Fruit fly (Drosophila melanogaster) whole organism, embryonic: Measurements from ENCODE around the gene flfl.

Source experiments
- Antp ChIP-seq: fragments of 200-800 bp; sonication (Bioruptor generic); optimal IDR thresholded peaks from 3 replicates; lab custom pipeline; 2016; ENCODE audit warnings: missing biosample characterization, missing genetic modification characterization
- Atf-2 ChIP-seq: fragments of 200-800 bp; sonication (Bioruptor generic); optimal IDR thresholded peaks from 2 replicates; lab custom pipeline; 2016; ENCODE audit warnings: missing biosample characterization, missing genetic modification characterization
- Bteb2 ChIP-seq: fragments of 200-800 bp; sonication (Bioruptor generic); optimal IDR thresholded peaks from 2 replicates; lab custom pipeline; 2016; ENCODE audit warnings: missing biosample characterization, missing genetic modification characterization
- CG10654 ChIP-seq: fragments of 200-800 bp; sonication (Bioruptor generic); optimal IDR thresholded peaks from 2 replicates; lab custom pipeline; 2016; ENCODE audit warnings: missing biosample characterization, missing genetic modification characterization
- CG11085 ChIP-seq: fragments of 200-800 bp; sonication (Bioruptor generic); IDR thresholded peaks from 2 replicates; pipeline ENCODE4 v1.3.6; 2022; ENCODE audit warnings: missing biosample characterization, missing genetic modification characterization
- CG11456 ChIP-seq: fragments of 200-800 bp; sonication (Bioruptor generic); IDR thresholded peaks from 3 replicates; pipeline ENCODE4 v1.3.6; 2022; ENCODE audit warnings: missing biosample characterization, missing genetic modification characterization
- CG11504 ChIP-seq: fragments of 200-800 bp; sonication (Bioruptor generic); optimal IDR thresholded peaks from 3 replicates; lab custom pipeline; 2019; ENCODE audit warnings: missing biosample characterization, mild to moderate bottlenecking, missing genetic modification characterization, moderate library complexity
- CG14965 ChIP-seq: fragments of 200-800 bp; sonication (Bioruptor generic); optimal IDR thresholded peaks from 2 replicates; lab custom pipeline; 2016; ENCODE audit warnings: missing biosample characterization, missing genetic modification characterization, borderline replicate concordance
- CG15696 ChIP-seq: fragments of 200-800 bp; sonication (Bioruptor generic); optimal IDR thresholded peaks from 2 replicates; lab custom pipeline; 2019; ENCODE audit warnings: missing biosample characterization, mild to moderate bottlenecking, missing genetic modification characterization, moderate library complexity
- CG16779 ChIP-seq: fragments of 200-800 bp; sonication (Bioruptor generic); IDR thresholded peaks from 2 replicates; pipeline ENCODE4 v1.3.6; 2022; ENCODE audit warnings: missing biosample characterization, missing genetic modification characterization
- CG17328 ChIP-seq: fragments of 200-800 bp; sonication (Bioruptor generic); IDR thresholded peaks from 2 replicates; pipeline ENCODE4 v1.3.6; 2022; ENCODE audit warnings: missing biosample characterization, missing genetic modification characterization
- CG17802 ChIP-seq: fragments of 200-800 bp; sonication (Bioruptor generic); optimal IDR thresholded peaks from 2 replicates; lab custom pipeline; 2018; ENCODE audit warnings: missing biosample characterization, mild to moderate bottlenecking, missing genetic modification characterization, moderate library complexity
- CG2875 ChIP-seq: fragments of 200-800 bp; sonication (Bioruptor generic); optimal IDR thresholded peaks from 2 replicates; lab custom pipeline; 2017; ENCODE audit warnings: missing biosample characterization, mild to moderate bottlenecking, missing genetic modification characterization, missing genetic modification reagents
- CG5180 ChIP-seq: fragments of 200-800 bp; sonication (Bioruptor generic); optimal IDR thresholded peaks from 3 replicates; lab custom pipeline; 2017; ENCODE audit warnings: missing biosample characterization, missing genetic modification characterization, mild to moderate bottlenecking, moderate library complexity, missing genetic modification reagents
- CG5245 ChIP-seq: fragments of 200-800 bp; sonication (Bioruptor generic); optimal IDR thresholded peaks from 3 replicates; lab custom pipeline; 2016; ENCODE audit warnings: missing biosample characterization, missing genetic modification characterization
- CG5953 ChIP-seq: fragments of 200-800 bp; sonication (Bioruptor generic); IDR thresholded peaks from 2 replicates; pipeline ENCODE4 v1.3.6; 2022; ENCODE audit warnings: missing biosample characterization, missing genetic modification characterization
- CG6175 ChIP-seq: fragments of 200-800 bp; sonication (Bioruptor generic); IDR thresholded peaks from 3 replicates; pipeline ENCODE4 v1.3.6; 2022; ENCODE audit warnings: missing biosample characterization, missing genetic modification characterization
- CG6254 ChIP-seq: fragments of 200-800 bp; sonication (Bioruptor generic); optimal IDR thresholded peaks from 3 replicates; lab custom pipeline; 2017; ENCODE audit warnings: mild to moderate bottlenecking, missing biosample characterization, missing genetic modification reagents, missing genetic modification characterization
- CG8290 ChIP-seq, 3 experiments: fragments of 200-800 bp; sonication (Bioruptor generic); optimal IDR thresholded peaks; 2 replicates each; lab custom pipeline; 2016 to 2019; ENCODE audit warnings: missing biosample characterization in 3 of 3, missing genetic modification characterization in 3 of 3, mild to moderate bottlenecking in 2 of 3, moderate library complexity in 1 of 3
- CG9932 ChIP-seq: fragments of 200-800 bp; sonication (Bioruptor generic); IDR thresholded peaks from 2 replicates; pipeline ENCODE4 v1.3.6; 2022; ENCODE audit warnings: missing biosample characterization, missing genetic modification characterization
- Eip74EF ChIP-seq, 2 experiments: fragments of 200-800 bp in 1 of 2; fragments of >200 bp in 1 of 2; sonication (Bioruptor generic) in 1 of 2; optimal IDR thresholded peaks; 2 replicates each; lab custom pipeline; 2017 to 2019; ENCODE audit warnings: missing biosample characterization in 2 of 2, missing genetic modification characterization in 2 of 2, mild to moderate bottlenecking in 1 of 2, moderate library complexity in 1 of 2
- Fer1 ChIP-seq: fragments of 200-800 bp; sonication (Bioruptor generic); optimal IDR thresholded peaks from 2 replicates; lab custom pipeline; 2017; ENCODE audit warnings: missing biosample characterization, mild to moderate bottlenecking, missing genetic modification characterization
- Fer2 ChIP-seq: fragments of 200-800 bp; sonication (Bioruptor generic); optimal IDR thresholded peaks from 2 replicates; lab custom pipeline; 2018; ENCODE audit warnings: missing biosample characterization, mild to moderate bottlenecking, missing genetic modification characterization, moderate library complexity
- HLH4C ChIP-seq: fragments of 200-800 bp; sonication (Bioruptor generic); IDR thresholded peaks from 3 replicates; pipeline ENCODE4 v1.3.6; 2022; ENCODE audit warnings: missing biosample characterization, missing genetic modification characterization; ENCODE audit not compliant: partially characterized antibody
- Hr3 ChIP-seq: fragments of 200-800 bp; sonication (Bioruptor generic); optimal IDR thresholded peaks from 3 replicates; lab custom pipeline; 2016; ENCODE audit warnings: missing biosample characterization, missing genetic modification characterization
- Hr78 ChIP-seq, 2 experiments: fragments of 200-800 bp in 1 of 2; fragments of >200 bp in 1 of 2; sonication (Bioruptor generic) in 1 of 2; optimal IDR thresholded peaks; 2 replicates each; lab custom pipeline; 2017 to 2019; ENCODE audit warnings: missing biosample characterization in 2 of 2, missing genetic modification characterization in 2 of 2, mild to moderate bottlenecking in 1 of 2, moderate library complexity in 1 of 2
- MBD-R2 ChIP-seq: fragments of 200-800 bp; sonication (Bioruptor generic); IDR thresholded peaks from 2 replicates; pipeline ENCODE4 v1.3.6; 2022; ENCODE audit warnings: missing biosample characterization, missing genetic modification characterization
- Mad ChIP-seq: fragments of 200-800 bp; sonication (Bioruptor generic); optimal IDR thresholded peaks from 2 replicates; lab custom pipeline; 2016; ENCODE audit warnings: missing biosample characterization, missing genetic modification characterization
- Myb ChIP-seq: fragments of 200-800 bp; sonication (Bioruptor generic); optimal IDR thresholded peaks from 2 replicates; lab custom pipeline; 2016; ENCODE audit warnings: missing biosample characterization, missing genetic modification characterization
- Pdp1 ChIP-seq, 2 experiments: fragments of 200-800 bp; sonication (Bioruptor generic); optimal IDR thresholded peaks; 3 replicates each; lab custom pipeline; 2016; ENCODE audit warnings: missing biosample characterization in 2 of 2, missing genetic modification characterization in 2 of 2, mild to moderate bottlenecking in 1 of 2, moderate library complexity in 1 of 2
- Taf1 ChIP-seq: fragments of 200-800 bp; sonication (Bioruptor generic); IDR thresholded peaks from 2 replicates; pipeline ENCODE4 v1.3.6; 2022; ENCODE audit warnings: missing biosample characterization, missing genetic modification characterization
- Xbp1 ChIP-seq: fragments of 200-800 bp; sonication (Bioruptor generic); optimal IDR thresholded peaks from 3 replicates; lab custom pipeline; 2016; ENCODE audit warnings: missing biosample characterization, mild to moderate bottlenecking, missing genetic modification characterization
- Xrp1 ChIP-seq: fragments of 200-800 bp; sonication (Bioruptor generic); IDR thresholded peaks from 2 replicates; pipeline ENCODE4 v1.3.6; 2022; ENCODE audit warnings: missing biosample characterization, missing genetic modification characterization
- aop ChIP-seq: fragments of 200-800 bp; sonication (Bioruptor generic); IDR thresholded peaks from 2 replicates; pipeline ENCODE4 v1.3.6; 2022; ENCODE audit warnings: missing biosample characterization, missing genetic modification characterization
- croc ChIP-seq: fragments of 200-800 bp; sonication (Bioruptor generic); conservative IDR thresholded peaks from 3 replicates; pipeline ENCODE4 v1.3.6; 2022; ENCODE audit warnings: missing biosample characterization, missing genetic modification characterization
- cwo ChIP-seq: fragments of 200-800 bp; sonication (Bioruptor generic); optimal IDR thresholded peaks from 3 replicates; lab custom pipeline; 2017; ENCODE audit warnings: missing biosample characterization, missing genetic modification characterization, mild to moderate bottlenecking, moderate library complexity, missing genetic modification reagents
- dm ChIP-seq: fragments of 200-800 bp; sonication (Bioruptor generic); optimal IDR thresholded peaks from 3 replicates; lab custom pipeline; 2016; ENCODE audit warnings: missing biosample characterization, missing genetic modification characterization
- dpn ChIP-seq, 2 experiments: fragments of 200-800 bp; sonication (Bioruptor generic); optimal IDR thresholded peaks; 3 replicates each; lab custom pipeline; 2016; ENCODE audit warnings: missing biosample characterization in 2 of 2, missing genetic modification characterization in 2 of 2
- ewg ChIP-seq: fragments of 200-800 bp; sonication (Bioruptor generic); optimal IDR thresholded peaks from 3 replicates; lab custom pipeline; 2017; ENCODE audit warnings: mild to moderate bottlenecking, missing biosample characterization, missing genetic modification reagents, missing genetic modification characterization
- gce ChIP-seq: fragments of 200-800 bp; sonication (Bioruptor generic); IDR thresholded peaks from 3 replicates; pipeline ENCODE4 v1.3.6; 2022; ENCODE audit warnings: missing biosample characterization, missing genetic modification characterization
- hbn ChIP-seq: fragments of 200-800 bp; sonication (Bioruptor generic); IDR thresholded peaks from 2 replicates; pipeline ENCODE4 v1.3.6; 2022; ENCODE audit warnings: missing biosample characterization, missing genetic modification characterization; ENCODE audit not compliant: partially characterized antibody
- org-1 ChIP-seq: fragments of 200-800 bp; sonication (Bioruptor generic); optimal IDR thresholded peaks from 2 replicates; lab custom pipeline; 2017; ENCODE audit warnings: missing biosample characterization, missing genetic modification characterization
- ro ChIP-seq: fragments of 200-800 bp; sonication (Bioruptor generic); IDR thresholded peaks from 2 replicates; pipeline ENCODE4 v1.3.6; 2022; ENCODE audit warnings: missing biosample characterization, missing genetic modification characterization
- salm ChIP-seq: fragments of 200-800 bp; sonication (Bioruptor generic); optimal IDR thresholded peaks from 2 replicates; lab custom pipeline; 2018; ENCODE audit warnings: missing biosample characterization, mild to moderate bottlenecking, missing genetic modification characterization
- tin ChIP-seq: fragments of 200-800 bp; sonication (Bioruptor generic); optimal IDR thresholded peaks from 3 replicates; lab custom pipeline; 2016; ENCODE audit warnings: missing biosample characterization, missing genetic modification characterization
- tio ChIP-seq: fragments of 200-800 bp; sonication (Bioruptor generic); optimal IDR thresholded peaks from 2 replicates; lab custom pipeline; 2017; ENCODE audit warnings: missing biosample characterization, missing genetic modification characterization, inconsistent platforms
- ttk ChIP-seq: fragments of 200-800 bp; sonication (Bioruptor generic); IDR thresholded peaks from 2 replicates; pipeline ENCODE4 v2.1.2; 2022; ENCODE audit warnings: missing biosample characterization, missing genetic modification characterization
- zen2 ChIP-seq: fragments of 200-800 bp; sonication (Bioruptor generic); IDR thresholded peaks from 3 replicates; pipeline ENCODE4 v1.3.6; 2022; ENCODE audit warnings: missing biosample characterization, missing genetic modification characterization; ENCODE audit not compliant: partially characterized antibody

The flfl gene

DNA sequence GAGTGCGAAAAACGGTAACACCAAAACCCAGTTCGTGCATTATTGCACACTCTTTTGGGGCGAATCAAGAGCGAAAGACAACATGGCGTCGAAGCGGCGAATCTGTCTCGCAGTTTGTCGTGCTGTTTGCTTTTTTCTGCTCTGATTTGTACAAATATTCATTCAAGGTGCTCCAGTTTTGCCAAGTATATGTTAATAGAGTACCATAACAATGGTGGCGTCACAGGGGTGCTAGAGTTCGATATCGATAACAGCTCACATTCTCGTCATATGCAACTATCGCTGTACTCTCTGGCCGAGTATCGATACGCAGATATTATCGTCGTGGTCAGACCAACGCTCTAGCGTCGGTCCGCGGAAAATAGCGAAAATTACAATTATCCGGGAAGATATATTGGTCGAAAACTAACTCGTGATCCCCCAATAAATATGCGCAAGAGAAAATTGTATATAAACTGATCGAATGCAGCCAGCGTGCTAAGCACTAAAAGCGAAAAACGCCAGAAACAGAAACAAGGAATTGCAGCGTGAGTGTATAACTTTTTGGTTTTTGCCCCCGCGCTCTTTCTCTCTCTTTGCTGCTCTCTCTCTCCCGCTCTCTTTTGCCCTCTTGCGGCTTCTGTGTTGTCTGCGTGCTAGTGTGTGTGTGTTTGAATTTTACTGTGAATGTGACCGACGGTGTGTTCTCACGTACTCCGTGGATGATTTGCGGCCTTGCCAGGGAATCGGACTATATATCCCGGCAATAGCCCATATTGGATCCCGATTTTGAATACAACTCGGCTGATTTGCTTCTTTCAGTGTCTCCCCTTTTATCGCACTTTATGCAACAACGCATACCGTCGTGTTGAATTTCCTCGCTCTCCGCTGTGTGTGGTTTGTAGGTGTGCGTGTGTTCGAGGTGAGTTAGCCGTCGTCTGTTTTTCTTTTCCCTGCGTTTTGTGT, at the start of gene flfl (continued):
- TF ChIP-seq dm (GFP tag; lab: Kevin White, UChicago) (peak; percentile 48), CG11456 (no peak), CG8290 (GFP tag; optimal IDR thresholded peaks at IDR 0.05; lab: Kevin White, UChicago) (no peak), CG8290 (tag; optimal IDR thresholded peaks at IDR 0.05; lab: Kevin White, UChicago) (peak in 1 of 2 experiments; percentile 72), cwo (GFP tag; lab: Kevin White, UChicago) (no peak), Hr78 (GFP tag; optimal IDR thresholded peaks at IDR 0.05; lab: Kevin White, UChicago) (no peak), tin (peak; percentile 3), hbn (GFP tag; lab: Robert Waterston, UW) (no peak), Fer1 (peak; percentile 49), zen2 (GFP tag; lab: Robert Waterston, UW) (no peak), Fer2 (tag; lab: Kevin White, UChicago) (no peak), CG5953 (no peak), Xbp1 (no peak), gce (no peak), Myb (peak; percentile 81), tio (no peak), CG11085 (GFP tag; lab: Robert Waterston, UW) (no peak), ro (GFP tag; lab: Robert Waterston, UW) (no peak), CG9932 (no peak), CG6175 (no peak), CG14965 (GFP tag; lab: Kevin White, UChicago) (no peak), Xrp1 (GFP tag; lab: Robert Waterston, UW) (no peak), org-1 (no peak), dpn (GFP tag; optimal IDR thresholded peaks at IDR 0.05; lab: Kevin White, UChicago) (peak; percentile 6 to 26), CG2875 (GFP tag; lab: Kevin White, UChicago) (no peak), croc (no peak), Atf-2 (GFP tag; lab: Kevin White, UChicago) (no peak), HLH4C (no peak), Taf1 (GFP tag; lab: Robert Waterston, UW) (no peak), Eip74EF (GFP tag; optimal IDR thresholded peaks at IDR 0.05; lab: Kevin White, UChicago) (no peak), Pdp1 (GFP tag; optimal IDR thresholded peaks at IDR 0.05; lab: Kevin White, UChicago) (peak in 1 of 2 experiments; percentile 96), Mad (GFP tag; lab: Kevin White, UChicago) (no peak), CG16779 (GFP tag; lab: Robert Waterston, UW) (no peak), Hr3 (no peak), CG11504 (peak; percentile 26), CG10654 (GFP tag; lab: Kevin White, UChicago) (no peak), aop (no peak), ttk (no peak), Bteb2 (GFP tag; lab: Kevin White, UChicago) (no peak), MBD-R2 (GFP tag; lab: Robert Waterston, UW) (no peak), ewg (peak; percentile 26), salm (tag; lab: Kevin White, UChicago) (no peak), Antp (GFP tag; lab: Kevin White, UChicago) (no peak), CG5180 (peak; percentile 0), CG17328 (GFP tag; lab: Robert Waterston, UW) (no peak), CG15696 (tag; lab: Kevin White, UChicago) (no peak), CG17802 (no peak), CG6254 (GFP tag; lab: Kevin White, UChicago) (no peak), CG5245 (GFP tag; lab: Kevin White, UChicago) (no peak)
